Fruit fly (Drosophila melanogaster): ENCODE data around the gene CG3638.

CG3638 gene

dm6 chrX:1180865-1181264, 55.6 kb downstream of the CG3638 start:
- TF ChIP-seq pan (optimal IDR thresholded peaks at IDR 0.05), result no peak
- TF ChIP-seq EcR (GFP tag; optimal IDR thresholded peaks at IDR 0.05), result no peak

dm6 chrX:1179865-1180264, 56.6 kb downstream of the CG3638 start, which contains the start of gene CG11379:
CG11379 (plus strand) TSS chrX:1180165.
- TF ChIP-seq EcR (GFP tag; optimal IDR thresholded peaks at IDR 0.05) (no peak), pan (optimal IDR thresholded peaks at IDR 0.05) (no peak), psq (optimal IDR thresholded peaks at IDR 0.05) (no peak), Dll (optimal IDR thresholded peaks at IDR 0.05) (no peak), usp (GFP tag; optimal IDR thresholded peaks at IDR 0.05) (no peak), CG8478 (optimal IDR thresholded peaks at IDR 0.05) (no peak)

dm6 chrX:1175993-1176392, 60.5 kb downstream of the CG3638 start, which contains the start of gene CG11384:
CG11384 (minus strand) TSS chrX:1176035.
- TF ChIP-seq EcR (GFP tag; optimal IDR thresholded peaks at IDR 0.05) (no peak), pan (optimal IDR thresholded peaks at IDR 0.05) (no peak), Dll (optimal IDR thresholded peaks at IDR 0.05) (no peak), CG8478 (optimal IDR thresholded peaks at IDR 0.05) (no peak)

- TF ChIP-seq psq (optimal IDR thresholded peaks at IDR 0.05) (no peak), Dll (optimal IDR thresholded peaks at IDR 0.05) (no peak), CG8478 (optimal IDR thresholded peaks at IDR 0.05) (no peak), pan (optimal IDR thresholded peaks at IDR 0.05) (no peak), EcR (GFP tag; optimal IDR thresholded peaks at IDR 0.05) (no peak), usp (GFP tag; optimal IDR thresholded peaks at IDR 0.05) (no peak)
Measured at dm6 chrX:1173564-1173963, 62.9 kb downstream of the CG3638 start.

- TF ChIP-seq Dll (optimal IDR thresholded peaks at IDR 0.05) (no peak), psq (optimal IDR thresholded peaks at IDR 0.05) (no peak), CG8478 (optimal IDR thresholded peaks at IDR 0.05) (no peak), pan (optimal IDR thresholded peaks at IDR 0.05) (no peak), usp (GFP tag; optimal IDR thresholded peaks at IDR 0.05) (no peak)
Measured at dm6 chrX:1172756-1173422, 63.6 kb downstream of the CG3638 start.

dm6 chrX:1171018-1171417, 65.5 kb downstream of the CG3638 start:
- no peak for TF ChIP-seq psq (optimal IDR thresholded peaks at IDR 0.05)
- TF ChIP-seq EcR (GFP tag; optimal IDR thresholded peaks at IDR 0.05), result no peak
- TF ChIP-seq Dll (optimal IDR thresholded peaks at IDR 0.05), result no peak
- TF ChIP-seq CG8478 (optimal IDR thresholded peaks at IDR 0.05), result no peak
- TF ChIP-seq usp (GFP tag; optimal IDR thresholded peaks at IDR 0.05), result no peak

dm6 chrX:1170117-1170878, 66.2 kb downstream of the CG3638 start, which contains the start of gene CG11378:
CG11378 (plus strand) TSS chrX:1170828.
- TF ChIP-seq psq (optimal IDR thresholded peaks at IDR 0.05) (no peak), pan (optimal IDR thresholded peaks at IDR 0.05) (no peak), CG8478 (optimal IDR thresholded peaks at IDR 0.05) (no peak), usp (GFP tag; optimal IDR thresholded peaks at IDR 0.05) (no peak), Dll (optimal IDR thresholded peaks at IDR 0.05) (no peak), EcR (GFP tag; optimal IDR thresholded peaks at IDR 0.05) (no peak)
